Fruit fly (Drosophila melanogaster): ENCODE data around the gene CG3842.

CG3842 gene

dm6 chrX:6308852-6309251 lies 28.7 kb upstream of the CG3842 start, which contains the start of gene CG15894 (continued):
- TF ChIP-seq hbn (GFP tag; IDR thresholded peaks at IDR 0.05; ENCODE audit: partially characterized antibody): no peak

dm6 chrX:6310408-6310807 lies 27.2 kb upstream of the CG3842 start:
- TF ChIP-seq shn (GFP tag; optimal IDR thresholded peaks at IDR 0.05) (no peak), CG7839 (tag; optimal IDR thresholded peaks at IDR 0.05) (peak; percentile 42), caup (GFP tag; optimal IDR thresholded peaks at IDR 0.05; ENCODE audit: severe bottlenecking) (no peak), vfl (GFP tag; optimal IDR thresholded peaks at IDR 0.05) (no peak), nmo (GFP tag; optimal IDR thresholded peaks at IDR 0.05) (peak; percentile 19), Xbp1 (GFP tag; optimal IDR thresholded peaks at IDR 0.05) (peak; percentile 9), HHEX (GFP tag; optimal IDR thresholded peaks at IDR 0.05) (no peak), Hr51 (GFP tag; optimal IDR thresholded peaks at IDR 0.05) (peak in 1 of 2 experiments; percentile 46), Blimp-1 (GFP tag; optimal IDR thresholded peaks at IDR 0.05) (peak; percentile 5), Trl (optimal IDR thresholded peaks at IDR 0.05) (no peak), Trl (GFP tag; optimal IDR thresholded peaks at IDR 0.05) (peak; percentile 11), tgo (GFP tag; IDR thresholded peaks at IDR 0.05) (no peak), dm (GFP tag; optimal IDR thresholded peaks at IDR 0.05) (no peak), Fer1 (GFP tag; optimal IDR thresholded peaks at IDR 0.05) (peak; percentile 22), CG11696 (GFP tag; IDR thresholded peaks at IDR 0.05) (no peak), lab (GFP tag; optimal IDR thresholded peaks at IDR 0.05) (peak; percentile 48), disco-r (GFP tag; optimal IDR thresholded peaks at IDR 0.05) (no peak), otp (GFP tag; IDR thresholded peaks at IDR 0.05) (no peak), zfh2 (GFP tag; optimal IDR thresholded peaks at IDR 0.05) (no peak), Taf1 (GFP tag; IDR thresholded peaks at IDR 0.05) (no peak), MESR4 (GFP tag; optimal IDR thresholded peaks at IDR 0.05) (no peak), CG3407 (GFP tag; optimal IDR thresholded peaks at IDR 0.05) (no peak), CG16815 (GFP tag; optimal IDR thresholded peaks at IDR 0.05) (no peak), Antp (GFP tag; optimal IDR thresholded peaks at IDR 0.05) (peak; percentile 7), CG11723 (GFP tag; optimal IDR thresholded peaks at IDR 0.05) (no peak), emc (GFP tag; optimal IDR thresholded peaks at IDR 0.05) (peak; percentile 19), prd (optimal IDR thresholded peaks at IDR 0.05) (no peak), prd (GFP tag; IDR thresholded peaks at IDR 0.05) (peak; percentile 39; the same call in 1 of the 3 replicates), CG17385 (GFP tag; optimal IDR thresholded peaks at IDR 0.05) (no peak), CG1602 (GFP tag; optimal IDR thresholded peaks at IDR 0.05) (no peak), CG7357 (GFP tag; IDR thresholded peaks at IDR 0.05) (0 out of 3 replicates have a peak, but pooled peaks have one; percentile 12), HLH3B (GFP tag; IDR thresholded peaks at IDR 0.05) (0 out of 2 replicates have a peak, but pooled peaks have one; percentile 31), esg (GFP tag; conservative IDR thresholded peaks at IDR 0.05) (0 out of 2 replicates have a peak, but pooled peaks have one; percentile 6), CG12769 (tag; optimal IDR thresholded peaks at IDR 0.05) (peak; percentile 54), lilli (GFP tag; optimal IDR thresholded peaks at IDR 0.05) (no peak), Fer3 (tag; optimal IDR thresholded peaks at IDR 0.05) (peak; percentile 11), luna (GFP tag; optimal IDR thresholded peaks at IDR 0.05) (no peak), croc (GFP tag; conservative IDR thresholded peaks at IDR 0.05) (no peak), CG7372 (GFP tag; IDR thresholded peaks at IDR 0.05) (no peak), slou (GFP tag; optimal IDR thresholded peaks at IDR 0.05) (no peak), hb (GFP tag; IDR thresholded peaks at IDR 0.05; ENCODE audit: partially characterized antibody) (no peak), CG8089 (GFP tag; optimal IDR thresholded peaks at IDR 0.05) (no peak), slbo (GFP tag; IDR thresholded peaks at IDR 0.05) (peak; percentile 40), CG10543 (GFP tag; optimal IDR thresholded peaks at IDR 0.05) (no peak), btn (GFP tag; optimal IDR thresholded peaks at IDR 0.05) (no peak), CG10209 (GFP tag; optimal IDR thresholded peaks at IDR 0.05) (no peak), kah (GFP tag; optimal IDR thresholded peaks at IDR 0.05) (no peak), Atf6 (GFP tag; IDR thresholded peaks at IDR 0.05) (no peak), dimm (GFP tag; IDR thresholded peaks at IDR 0.05) (no peak)

All from whole organism, embryonic.